Worm (Caenorhabditis elegans): ENCODE data around the gene dot-1.3.
A peak's percentile ranks its signal among the peaks of the same experiment; 100 is the strongest.

The dot-1.3 gene

DNA sequence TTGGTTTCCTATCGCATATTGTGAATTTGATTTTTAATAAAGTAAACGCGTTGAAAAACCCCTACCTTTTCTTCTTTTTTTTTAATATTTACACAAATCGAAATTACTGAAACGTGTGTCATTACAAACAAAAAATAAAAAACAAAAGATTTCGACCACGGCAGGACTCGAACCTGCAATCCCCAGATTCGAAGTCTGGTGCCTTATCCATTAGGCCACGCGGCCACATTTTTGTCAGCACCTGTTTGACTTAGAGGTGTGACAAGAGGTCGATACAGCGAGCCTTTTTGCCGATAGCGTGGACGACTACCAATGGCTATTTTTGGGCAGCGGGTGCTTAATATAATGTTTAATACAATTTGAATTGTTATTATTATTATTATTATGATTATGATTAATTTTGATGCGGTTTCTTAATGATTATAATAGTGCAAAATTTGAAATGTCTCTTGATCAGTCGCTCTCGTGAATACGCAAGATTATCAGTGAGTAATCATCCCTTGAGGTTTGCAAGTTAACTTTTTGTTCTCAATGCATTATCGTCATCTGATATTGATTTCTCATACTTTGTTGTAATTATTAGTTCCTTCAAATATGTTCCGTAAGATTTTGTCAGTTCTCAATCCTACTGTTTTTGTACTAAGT lies 35.3 kb upstream of the dot-1.3 start, which contains the start of gene srd-44 (continued):
- TF ChIP-seq unc-98 (GFP tag; IDR thresholded peaks at IDR 0.05) (no peak), irx-1 (tag; optimal IDR thresholded peaks at IDR 0.05) (no peak), efl-1 (optimal IDR thresholded peaks at IDR 0.05) (no peak), efl-1 (GFP tag; optimal IDR thresholded peaks at IDR 0.05 in 1 of 2) (peak in 1 of 2 experiments; percentile 58), sptf-1 (tag; optimal IDR thresholded peaks at IDR 0.05) (no peak), mdl-1 (tag; optimal IDR thresholded peaks at IDR 0.05) (no peak), ceh-8 (GFP tag; optimal IDR thresholded peaks at IDR 0.05) (no peak), tbx-2 (tag; optimal IDR thresholded peaks at IDR 0.05) (no peak), nhr-237 (tag; optimal IDR thresholded peaks at IDR 0.05) (no peak), snpc-4 (tag; optimal IDR thresholded peaks at IDR 0.05) (no peak), C34B4.2 (tag; optimal IDR thresholded peaks at IDR 0.05) (no peak), nhr-19 (GFP tag; conservative IDR thresholded peaks at IDR 0.05) (0 out of 2 replicates have a peak, but pooled peaks have one; percentile 10), dpl-1 (GFP tag; optimal IDR thresholded peaks at IDR 0.05) (no peak), vab-15 (tag; optimal IDR thresholded peaks at IDR 0.05) (no peak), ceh-82 (tag; optimal IDR thresholded peaks at IDR 0.05) (no peak), C16A3.4 (tag; optimal IDR thresholded peaks at IDR 0.05) (peak; percentile 19), alr-1 (tag; optimal IDR thresholded peaks at IDR 0.05; ENCODE audit: borderline replicate concordance) (no peak), F16B12.6 (tag; optimal IDR thresholded peaks at IDR 0.05) (no peak), mab-9 (GFP tag; IDR thresholded peaks at IDR 0.05) (no peak), unc-30 (tag; optimal IDR thresholded peaks at IDR 0.05) (no peak), mep-1 (tag; optimal IDR thresholded peaks at IDR 0.05) (no peak), ceh-90 (tag; optimal IDR thresholded peaks at IDR 0.05) (no peak), skn-1 (tag; optimal IDR thresholded peaks at IDR 0.05) (no peak), ztf-11 (tag; optimal IDR thresholded peaks at IDR 0.05) (no peak), aha-1 (tag; optimal IDR thresholded peaks at IDR 0.05) (no peak), zag-1 (tag; optimal IDR thresholded peaks at IDR 0.05) (no peak), sup-37 (GFP tag; optimal IDR thresholded peaks at IDR 0.05) (no peak), nhr-11 (tag; optimal IDR thresholded peaks at IDR 0.05) (no peak), ceh-88 (GFP tag; IDR thresholded peaks at IDR 0.05) (no peak), unc-130 (tag; optimal IDR thresholded peaks at IDR 0.05) (no peak), Y116A8C.19 (tag; optimal IDR thresholded peaks at IDR 0.05; ENCODE audit: borderline replicate concordance) (no peak), lin-39 (tag; optimal IDR thresholded peaks at IDR 0.05) (no peak), grh-1 (GFP tag; IDR thresholded peaks at IDR 0.05) (no peak), swsn-7 (tag; optimal IDR thresholded peaks at IDR 0.05) (no peak), egl-13 (tag; optimal IDR thresholded peaks at IDR 0.05) (no peak), efl-3 (GFP tag; optimal IDR thresholded peaks at IDR 0.05) (no peak), fkh-4 (tag; optimal IDR thresholded peaks at IDR 0.05; ENCODE audit: borderline replicate concordance) (no peak), ama-1 (optimal IDR thresholded peaks at IDR 0.05) (no peak), C04F5.9 (tag; optimal IDR thresholded peaks at IDR 0.05) (no peak), aly-2 (tag; optimal IDR thresholded peaks at IDR 0.05) (no peak), dsc-1 (tag; optimal IDR thresholded peaks at IDR 0.05) (no peak), blmp-1 (tag; optimal IDR thresholded peaks at IDR 0.05) (no peak), xbp-1 (tag; optimal IDR thresholded peaks at IDR 0.05) (no peak), egl-27 (tag; optimal IDR thresholded peaks at IDR 0.05) (no peak), pax-3 (tag; optimal IDR thresholded peaks at IDR 0.05) (no peak), hlh-4 (tag; optimal IDR thresholded peaks at IDR 0.05) (no peak), fkh-10 (GFP tag; optimal IDR thresholded peaks at IDR 0.05) (no peak), nhr-71 (tag; optimal IDR thresholded peaks at IDR 0.05) (peak; percentile 31), ztf-4 (tag; optimal IDR thresholded peaks at IDR 0.05) (no peak), hpl-2 (GFP tag; optimal IDR thresholded peaks at IDR 0.05) (no peak), ceh-63 (GFP tag; optimal IDR thresholded peaks at IDR 0.05) (no peak), fkh-8 (tag; optimal IDR thresholded peaks at IDR 0.05) (no peak), nhr-47 (tag; optimal IDR thresholded peaks at IDR 0.05) (peak; percentile 13), nhr-90 (tag; optimal IDR thresholded peaks at IDR 0.05; ENCODE audit: poor library complexity) (peak; percentile 33)

All from whole organism, L1 larva.